Fruit fly (Drosophila melanogaster): Measurements from ENCODE around the gene dos.

The dos gene

DNA sequence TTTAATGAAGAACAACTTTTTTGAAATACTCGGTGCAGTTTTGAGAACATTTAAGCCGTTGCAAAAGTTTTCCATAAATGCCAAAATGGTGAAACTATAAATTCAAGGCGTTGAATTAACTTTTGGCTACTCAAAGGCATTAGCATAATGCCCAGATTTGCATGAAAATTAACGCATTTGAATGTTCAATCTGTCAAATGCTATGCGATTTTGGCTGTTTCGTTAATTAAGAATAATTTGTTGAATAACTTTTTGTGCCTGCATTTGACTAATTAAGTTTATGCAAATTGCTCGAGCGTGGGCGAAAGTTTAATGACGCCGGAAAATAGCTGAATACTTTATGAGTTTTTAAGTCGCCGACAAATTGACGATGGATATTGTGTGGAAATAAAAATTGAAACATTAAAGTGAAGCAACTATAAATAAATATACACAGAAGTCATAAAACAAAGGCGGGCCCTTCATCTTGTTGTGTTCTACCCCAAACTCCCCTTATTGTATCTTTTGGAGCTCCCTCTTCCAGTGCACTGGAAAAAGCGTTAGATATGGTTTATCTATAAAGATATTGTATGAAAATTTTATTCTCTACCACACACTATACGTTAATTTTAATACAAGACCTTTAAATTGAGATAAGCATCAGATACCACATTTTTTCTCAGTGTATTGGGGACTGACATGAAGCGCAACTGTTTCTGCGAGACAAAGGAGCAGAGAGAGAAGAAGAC, 36.9 kb upstream of the dos start (continued):
- TF ChIP-seq bsh (GFP tag; optimal IDR thresholded peaks at IDR 0.05), result peak; percentile 52 to 87
- TF ChIP-seq sd (tag; optimal IDR thresholded peaks at IDR 0.05), result peak; percentile 26
- no peak for TF ChIP-seq dan (GFP tag; IDR thresholded peaks at IDR 0.05)
- peak; percentile 74 for TF ChIP-seq fd96Cb (tag; optimal IDR thresholded peaks at IDR 0.05)
- TF ChIP-seq Sox100B (GFP tag; optimal IDR thresholded peaks at IDR 0.05), result peak; percentile 58
- TF ChIP-seq sim (GFP tag; IDR thresholded peaks at IDR 0.05), result no peak
- TF ChIP-seq grn (GFP tag; optimal IDR thresholded peaks at IDR 0.05), result peak; percentile 18
- TF ChIP-seq CG3281 (GFP tag; optimal IDR thresholded peaks at IDR 0.05), result peak; percentile 49
- TF ChIP-seq ab (GFP tag; optimal IDR thresholded peaks at IDR 0.05), result no peak
- TF ChIP-seq CG6254 (GFP tag; optimal IDR thresholded peaks at IDR 0.05), result peak; percentile 67
- peak; percentile 54 for TF ChIP-seq Dad (GFP tag; optimal IDR thresholded peaks at IDR 0.05)
- TF ChIP-seq chm (GFP tag; IDR thresholded peaks at IDR 0.05), result peak; percentile 74
- TF ChIP-seq ash1 (GFP tag; optimal IDR thresholded peaks at IDR 0.05), result no peak
- TF ChIP-seq ind (GFP tag; optimal IDR thresholded peaks at IDR 0.05), result peak; percentile 48
- TF ChIP-seq Hmx (GFP tag; optimal IDR thresholded peaks at IDR 0.05), result peak; percentile 9
- TF ChIP-seq rib (GFP tag; IDR thresholded peaks at IDR 0.05), result no peak
- peak; percentile 0 for TF ChIP-seq CG12299 (tag; optimal IDR thresholded peaks at IDR 0.05)
- TF ChIP-seq HLHmδ (GFP tag; optimal IDR thresholded peaks at IDR 0.05), result no peak
- TF ChIP-seq tup (GFP tag; optimal IDR thresholded peaks at IDR 0.05), result no peak
- TF ChIP-seq CG9727 (GFP tag; optimal IDR thresholded peaks at IDR 0.05), result peak; percentile 78
- peak; percentile 81 for TF ChIP-seq nom (GFP tag; optimal IDR thresholded peaks at IDR 0.05)
- TF ChIP-seq cad (GFP tag; optimal IDR thresholded peaks at IDR 0.05), result no peak
- no peak for TF ChIP-seq danr (GFP tag; IDR thresholded peaks at IDR 0.05)
- no peak for TF ChIP-seq CG14050 (GFP tag; IDR thresholded peaks at IDR 0.05)
- no peak for TF ChIP-seq br (optimal IDR thresholded peaks at IDR 0.05)
- TF ChIP-seq CG18764 (GFP tag; optimal IDR thresholded peaks at IDR 0.05), result peak; percentile 22
- peak; percentile 76 for TF ChIP-seq CG18599 (GFP tag; optimal IDR thresholded peaks at IDR 0.05)
- TF ChIP-seq Stat92E (GFP tag; optimal IDR thresholded peaks at IDR 0.05), result peak in 1 of 3 experiments; percentile 60
- no peak for TF ChIP-seq Usf (GFP tag; optimal IDR thresholded peaks at IDR 0.05)
- peak; percentile 70 for TF ChIP-seq CG7556 (GFP tag; optimal IDR thresholded peaks at IDR 0.05)
- TF ChIP-seq CG4617 (GFP tag; optimal IDR thresholded peaks at IDR 0.05; ENCODE audit: borderline replicate concordance), result no peak
- TF ChIP-seq Hey (tag; optimal IDR thresholded peaks at IDR 0.05), result no peak
- TF ChIP-seq ac (GFP tag; optimal IDR thresholded peaks at IDR 0.05), result peak; percentile 45
- TF ChIP-seq E2f1 (GFP tag; IDR thresholded peaks at IDR 0.05), result no peak
- no peak for TF ChIP-seq CG30020 (tag; optimal IDR thresholded peaks at IDR 0.05)
- TF ChIP-seq Jarid2 (GFP tag; optimal IDR thresholded peaks at IDR 0.05), result peak; percentile 28
- peak in 1 of 3 experiments; percentile 77 for TF ChIP-seq lola (GFP tag; optimal IDR thresholded peaks at IDR 0.05)
- TF ChIP-seq CG34224 (GFP tag; IDR thresholded peaks at IDR 0.05; ENCODE audit: partially characterized antibody), result no peak
- TF ChIP-seq jing (GFP tag; optimal IDR thresholded peaks at IDR 0.05), result peak; percentile 48
- TF ChIP-seq croc (GFP tag; conservative IDR thresholded peaks at IDR 0.05), result 0 out of 3 replicates have a peak, but pooled peaks have one; percentile 31
- peak; percentile 52; the same call in 1 of the 2 replicates for TF ChIP-seq Awh (GFP tag; IDR thresholded peaks at IDR 0.05)
- TF ChIP-seq CG16815 (GFP tag; optimal IDR thresholded peaks at IDR 0.05), result peak; percentile 48
- no peak for TF ChIP-seq tna (GFP tag; IDR thresholded peaks at IDR 0.05; ENCODE audit: partially characterized antibody)
- no peak for TF ChIP-seq emc (GFP tag; optimal IDR thresholded peaks at IDR 0.05)
- peak; percentile 72 for TF ChIP-seq CG7839 (tag; optimal IDR thresholded peaks at IDR 0.05)
- 0 out of 3 replicates have a peak, but pooled peaks have one; percentile 62 for TF ChIP-seq CG11456 (GFP tag; IDR thresholded peaks at IDR 0.05)
- no peak for TF ChIP-seq CG11085 (GFP tag; IDR thresholded peaks at IDR 0.05)
- TF ChIP-seq Ssrp (tag; optimal IDR thresholded peaks at IDR 0.05), result peak; percentile 77
- peak; percentile 80; the same call in 1 of the 3 replicates for TF ChIP-seq CG2199 (GFP tag; IDR thresholded peaks at IDR 0.05)
